Worm (Caenorhabditis elegans): ENCODE data around the gene cuc-1.
A peak's percentile ranks its signal among the peaks of the same experiment; 100 is the strongest.

DNA sequence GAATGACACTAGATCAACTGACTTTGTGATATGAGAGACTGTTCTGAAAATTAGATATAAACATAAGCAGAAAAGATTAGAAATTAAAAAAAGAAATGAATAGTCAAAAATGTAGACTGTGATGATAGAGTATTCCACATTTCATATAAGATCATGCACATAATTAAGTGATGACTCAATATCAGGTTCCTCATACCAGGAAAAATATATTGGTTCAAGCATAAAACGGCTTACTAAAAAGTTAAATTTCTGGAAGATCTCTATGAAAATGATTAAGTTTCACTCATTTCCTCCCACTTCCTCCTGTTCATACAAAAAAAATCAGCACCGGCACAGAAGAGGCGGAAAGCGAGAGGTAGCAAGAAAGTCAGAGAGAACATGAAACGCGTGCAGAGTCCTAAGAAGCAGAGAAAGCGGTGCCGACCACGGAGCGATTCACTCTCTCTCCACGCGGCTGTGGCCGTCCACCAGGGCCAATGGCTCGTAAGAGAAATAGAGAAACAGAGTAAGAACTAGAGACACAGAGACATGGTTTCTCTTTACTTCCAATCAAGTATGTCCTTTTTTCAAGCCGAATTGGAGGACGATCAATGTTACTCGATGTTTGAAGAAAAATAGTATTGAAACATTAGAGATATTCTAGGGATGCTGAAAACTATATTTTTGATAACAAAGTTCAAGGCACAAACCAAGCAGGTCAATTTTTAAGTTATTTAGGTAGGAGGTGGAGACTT is 31.0 kb upstream of the cuc-1 start, which contains the start of the genes ZK688.5 and fahd-1:
- TF ChIP-seq mdl-1 (tag; optimal IDR thresholded peaks at IDR 0.05) (peak; percentile 51), unc-62 (GFP tag; optimal IDR thresholded peaks at IDR 0.05) (no peak), elt-2 (tag; optimal IDR thresholded peaks at IDR 0.05) (peak; percentile 59), pqm-1 (tag; optimal IDR thresholded peaks at IDR 0.05) (peak; percentile 12), egl-27 (tag; optimal IDR thresholded peaks at IDR 0.05) (peak; percentile 19), elt-3 (tag; optimal IDR thresholded peaks at IDR 0.05) (no peak), nhr-28 (tag; optimal IDR thresholded peaks at IDR 0.05) (no peak), fos-1 (tag; optimal IDR thresholded peaks at IDR 0.05) (no peak), nhr-237 (tag; optimal IDR thresholded peaks at IDR 0.05) (no peak), ama-1 (optimal IDR thresholded peaks at IDR 0.05) (peak; percentile 56), ZK546.5 (tag; optimal IDR thresholded peaks at IDR 0.05) (no peak), sea-2 (GFP tag; optimal IDR thresholded peaks at IDR 0.05) (no peak), fkh-10 (GFP tag; optimal IDR thresholded peaks at IDR 0.05) (no peak), nhr-67 (tag; optimal IDR thresholded peaks at IDR 0.05) (no peak)

Data from whole organism, L3 larva.